Worm (Caenorhabditis elegans) whole organism, L2 larva: Measurements from ENCODE around the gene gst-31.

Experiments used
- C34F6.9 ChIP-seq: fragments of 150-350 bp; optimal IDR thresholded peaks from 2 replicates; lab custom pipeline; 2014; ENCODE audit warnings: missing biosample characterization, missing genetic modification characterization
- F13H6.1 ChIP-seq: sonication (generic microtip); optimal IDR thresholded peaks from 2 replicates; lab custom pipeline; 2016; ENCODE audit warnings: missing genetic modification characterization, missing compliant biosample characterization
- R02D3.7 ChIP-seq: fragments of 150-350 bp; optimal IDR thresholded peaks from 2 replicates; lab custom pipeline; 2014; ENCODE audit warnings: missing biosample characterization, missing genetic modification characterization
- Y55F3AM.14 ChIP-seq: fragments of 200-800 bp; sonication (Bioruptor generic); optimal IDR thresholded peaks from 2 replicates; lab custom pipeline; 2018; ENCODE audit warnings: mild to moderate bottlenecking, missing genetic modification characterization, missing compliant biosample characterization
- aly-2 ChIP-seq: fragments of 150-350 bp; optimal IDR thresholded peaks from 2 replicates; lab custom pipeline; 2014; ENCODE audit warnings: missing biosample characterization, missing genetic modification characterization
- blmp-1 ChIP-seq: sonication (generic microtip); optimal IDR thresholded peaks from 2 replicates; lab custom pipeline; 2017; ENCODE audit warnings: missing genetic modification characterization, mild to moderate bottlenecking, missing compliant biosample characterization, antibody characterized with exemption, moderate library complexity; ENCODE audit not compliant: insufficient read depth
- ceh-16 ChIP-seq: fragments of 150-350 bp; optimal IDR thresholded peaks from 2 replicates; lab custom pipeline; 2014; ENCODE audit warnings: missing biosample characterization, missing genetic modification characterization
- crh-2 ChIP-seq: sonication (generic microtip); optimal IDR thresholded peaks from 2 replicates; lab custom pipeline; 2017; ENCODE audit warnings: missing biosample characterization, missing genetic modification characterization
- egl-27 ChIP-seq: sonication (generic microtip); optimal IDR thresholded peaks from 3 replicates; lab custom pipeline; 2017; ENCODE audit warnings: missing biosample characterization, missing genetic modification reagents, missing genetic modification characterization
- elt-1 ChIP-seq: fragments of 150-350 bp; optimal IDR thresholded peaks from 2 replicates; lab custom pipeline; 2014; ENCODE audit warnings: missing biosample characterization, missing genetic modification characterization
- elt-3 ChIP-seq: sonication (generic microtip); optimal IDR thresholded peaks from 2 replicates; lab custom pipeline; 2017; ENCODE audit warnings: missing biosample characterization, missing genetic modification characterization
- fos-1 ChIP-seq: fragments of 150-350 bp; optimal IDR thresholded peaks from 2 replicates; lab custom pipeline; 2014; ENCODE audit warnings: missing biosample characterization, missing genetic modification characterization
- gmeb-1 ChIP-seq: fragments of 150-350 bp; optimal IDR thresholded peaks from 2 replicates; lab custom pipeline; 2014; ENCODE audit warnings: missing biosample characterization, missing genetic modification characterization
- lin-11 ChIP-seq: fragments of 150-350 bp; sonication (generic microtip); optimal IDR thresholded peaks from 2 replicates; lab custom pipeline; 2014; ENCODE audit warnings: missing biosample characterization, missing genetic modification characterization, inconsistent platforms, mixed read lengths
- lin-39 ChIP-seq: fragments of 150-350 bp; optimal IDR thresholded peaks from 2 replicates; lab custom pipeline; 2014; ENCODE audit warnings: missing biosample characterization, missing genetic modification reagents, missing genetic modification characterization
- lsy-2 ChIP-seq, 2 experiments: fragments of 150-350 bp in 1 of 2; sonication (generic microtip) in 1 of 2; optimal IDR thresholded peaks; 2 replicates each; lab custom pipeline; 2014 to 2017; ENCODE audit warnings: missing biosample characterization in 2 of 2, missing genetic modification characterization in 2 of 2
- mbf-1 ChIP-seq: sonication (generic microtip); optimal IDR thresholded peaks from 2 replicates; lab custom pipeline; 2017; ENCODE audit warnings: missing biosample characterization, missing genetic modification characterization
- mdl-1 ChIP-seq, 2 experiments: fragments of 150-350 bp in 1 of 2; sonication (generic microtip) in 1 of 2; optimal IDR thresholded peaks; 2 replicates each; lab custom pipeline; 2017; ENCODE audit warnings: missing biosample characterization in 2 of 2, missing genetic modification characterization in 2 of 2
- nhr-10 ChIP-seq: sonication (generic microtip); optimal IDR thresholded peaks from 2 replicates; lab custom pipeline; 2017; ENCODE audit warnings: missing biosample characterization, missing genetic modification characterization
- nhr-11 ChIP-seq: fragments of 150-350 bp; optimal IDR thresholded peaks from 2 replicates; lab custom pipeline; 2014; ENCODE audit warnings: missing biosample characterization, missing genetic modification characterization
- nhr-12 ChIP-seq: fragments of 150-350 bp; optimal IDR thresholded peaks from 2 replicates; lab custom pipeline; 2014; ENCODE audit warnings: missing biosample characterization, missing genetic modification characterization
- nhr-129 ChIP-seq: fragments of 150-350 bp; optimal IDR thresholded peaks from 2 replicates; lab custom pipeline; 2014; ENCODE audit warnings: missing biosample characterization, missing genetic modification characterization
- nhr-21 ChIP-seq: fragments of 150-350 bp; optimal IDR thresholded peaks from 2 replicates; lab custom pipeline; 2014; ENCODE audit warnings: missing biosample characterization, missing genetic modification characterization
- nhr-23 ChIP-seq: fragments of 150-350 bp; optimal IDR thresholded peaks from 2 replicates; lab custom pipeline; 2014; ENCODE audit warnings: missing biosample characterization, missing genetic modification reagents, missing genetic modification characterization
- nhr-25 ChIP-seq: fragments of 150-350 bp; sonication (generic microtip); optimal IDR thresholded peaks from 3 replicates; lab custom pipeline; 2014; ENCODE audit warnings: missing biosample characterization, missing genetic modification characterization
- nhr-6 ChIP-seq: fragments of 150-350 bp; optimal IDR thresholded peaks from 2 replicates; lab custom pipeline; 2014; ENCODE audit warnings: missing biosample characterization, missing genetic modification characterization
- nhr-77 ChIP-seq: fragments of 150-350 bp; optimal IDR thresholded peaks from 2 replicates; lab custom pipeline; 2014; ENCODE audit warnings: missing biosample characterization, missing genetic modification characterization
- sem-4 ChIP-seq: fragments of 150-350 bp; optimal IDR thresholded peaks from 2 replicates; lab custom pipeline; 2014; ENCODE audit warnings: missing biosample characterization, missing genetic modification reagents, missing genetic modification characterization
- skn-1 ChIP-seq: sonication (generic microtip); optimal IDR thresholded peaks from 2 replicates; lab custom pipeline; 2017; ENCODE audit warnings: missing biosample characterization, missing genetic modification characterization
- sma-3 ChIP-seq: sonication (generic microtip); optimal IDR thresholded peaks from 2 replicates; lab custom pipeline; 2016; ENCODE audit warnings: missing genetic modification reagents, missing genetic modification characterization, missing compliant biosample characterization
- sma-9 ChIP-seq, 2 experiments: fragments of 150-350 bp in 1 of 2; sonication (generic microtip) in 1 of 2; optimal IDR thresholded peaks; 2 replicates each; lab custom pipeline; 2014 to 2016; ENCODE audit warnings: missing genetic modification characterization in 2 of 2, mild to moderate bottlenecking in 1 of 2, missing biosample characterization in 1 of 2, missing compliant biosample characterization in 1 of 2, missing genetic modification reagents in 1 of 2, moderate library complexity in 1 of 2
- snpc-4 ChIP-seq: fragments of 150-350 bp; optimal IDR thresholded peaks from 2 replicates; lab custom pipeline; 2014; ENCODE audit warnings: missing biosample characterization, missing genetic modification characterization
- unc-39 ChIP-seq: fragments of 150-350 bp; optimal IDR thresholded peaks from 2 replicates; lab custom pipeline; 2014; ENCODE audit warnings: missing biosample characterization, missing genetic modification characterization
- unc-55 ChIP-seq: fragments of 150-350 bp; sonication (generic microtip); optimal IDR thresholded peaks from 3 replicates; lab custom pipeline; 2014; ENCODE audit warnings: missing biosample characterization, missing genetic modification reagents, missing genetic modification characterization
- zag-1 ChIP-seq: fragments of 150-350 bp; optimal IDR thresholded peaks from 2 replicates; lab custom pipeline; 2014; ENCODE audit warnings: missing biosample characterization, missing genetic modification characterization
- ztf-1 ChIP-seq: fragments of 200-800 bp; sonication (Bioruptor generic); conservative IDR thresholded peaks from 2 replicates; pipeline ENCODE4 v1.3.6; 2022; ENCODE audit warnings: missing genetic modification characterization, missing compliant biosample characterization
- ztf-11 ChIP-seq: sonication (generic microtip); optimal IDR thresholded peaks from 2 replicates; lab custom pipeline; 2017; ENCODE audit warnings: missing biosample characterization, missing genetic modification characterization
- ztf-4 ChIP-seq: fragments of 150-350 bp; optimal IDR thresholded peaks from 2 replicates; lab custom pipeline; 2014; ENCODE audit warnings: missing biosample characterization, missing genetic modification characterization

The gst-31 gene

DNA sequence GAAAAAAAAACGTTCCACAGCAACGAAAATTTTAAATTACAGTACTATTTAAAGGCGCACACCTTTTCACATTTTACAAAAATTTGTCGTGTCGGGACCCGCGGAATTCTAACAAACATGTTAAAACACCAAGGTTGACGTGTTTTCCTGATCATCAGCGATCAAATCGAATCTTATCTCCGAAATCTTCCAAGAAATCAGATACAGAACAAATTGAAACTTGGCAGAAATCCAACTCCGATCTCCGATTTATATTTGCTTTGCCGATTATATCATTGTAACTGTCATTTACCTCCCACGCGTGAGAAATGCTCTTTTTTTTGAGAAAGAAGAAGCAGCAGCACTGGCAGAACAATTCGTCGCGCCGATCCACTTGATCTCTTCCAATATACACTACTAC lies 39.0 kb upstream of the gst-31 start:
- TF ChIP-seq sma-9 (GFP tag; optimal IDR thresholded peaks at IDR 0.05; lab: Kevin White, UChicago) = peak; percentile 86
- no peak for TF ChIP-seq sma-9 (tag; optimal IDR thresholded peaks at IDR 0.05; lab: Kevin White, UChicago)
- TF ChIP-seq lin-39 (tag; lab: Kevin White, UChicago) = no peak
- peak; percentile 46 for TF ChIP-seq F13H6.1 (tag; lab: Kevin White, UChicago)
- no peak for TF ChIP-seq snpc-4 (tag; lab: Kevin White, UChicago)
- no peak for TF ChIP-seq zag-1 (tag; lab: Kevin White, UChicago)
- TF ChIP-seq elt-1 (tag; lab: Kevin White, UChicago) = peak; percentile 99
- peak; percentile 16 for TF ChIP-seq blmp-1 (tag; lab: Kevin White, UChicago)
- no peak for TF ChIP-seq nhr-129 (tag; lab: Kevin White, UChicago)
- TF ChIP-seq nhr-25 = peak; percentile 37
- peak; percentile 61 for TF ChIP-seq ceh-16 (tag; lab: Kevin White, UChicago)
- TF ChIP-seq egl-27 = peak; percentile 18
- no peak for TF ChIP-seq nhr-6
- TF ChIP-seq nhr-23 (tag; lab: Kevin White, UChicago) = peak; percentile 32
- no peak for TF ChIP-seq skn-1 (tag; lab: Kevin White, UChicago)

DNA sequence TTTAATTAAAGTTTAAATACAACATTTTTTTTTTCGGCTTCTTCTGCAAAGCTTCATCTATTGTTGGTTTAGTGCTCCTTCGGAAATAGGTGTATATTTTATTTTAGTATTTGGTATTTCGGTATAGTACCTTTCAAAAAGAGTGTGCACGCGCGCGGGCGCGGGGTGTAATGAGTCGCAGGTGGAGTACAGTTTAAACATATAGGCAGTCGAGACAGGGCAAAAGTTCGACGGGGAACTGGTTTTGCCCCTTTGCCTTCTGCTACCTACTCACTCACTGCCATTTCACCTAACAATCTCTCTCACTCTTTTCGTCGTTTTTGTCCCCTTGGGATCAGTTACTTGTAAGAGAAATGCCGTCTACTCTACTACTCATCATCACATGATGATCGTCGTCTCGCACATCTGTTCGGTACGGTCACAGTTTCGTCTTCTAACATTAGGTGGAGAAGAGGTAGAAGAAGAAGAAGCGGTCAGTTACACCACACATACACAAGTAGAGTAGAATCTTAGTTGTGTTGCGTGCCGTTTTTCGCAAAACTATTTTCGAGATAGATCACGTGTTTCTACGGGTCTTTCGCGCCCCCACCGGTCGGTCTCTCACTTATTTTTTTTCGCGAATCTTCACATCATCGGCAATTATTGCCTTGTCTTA lies 37.6 kb upstream of the gst-31 start:
- TF ChIP-seq nhr-12 (tag; lab: Kevin White, UChicago) (no peak), sma-9 (GFP tag; optimal IDR thresholded peaks at IDR 0.05; lab: Kevin White, UChicago) (peak; percentile 69), sma-9 (tag; optimal IDR thresholded peaks at IDR 0.05; lab: Kevin White, UChicago) (no peak), unc-39 (tag; lab: Kevin White, UChicago) (no peak), crh-2 (peak; percentile 53), mbf-1 (no peak), ceh-16 (tag; lab: Kevin White, UChicago) (peak; percentile 46), nhr-129 (tag; lab: Kevin White, UChicago) (peak; percentile 89), nhr-25 (peak; percentile 86), ztf-4 (peak; percentile 57), nhr-23 (tag; lab: Kevin White, UChicago) (no peak), nhr-21 (peak; percentile 59), F13H6.1 (tag; lab: Kevin White, UChicago) (peak; percentile 77), gmeb-1 (no peak), aly-2 (tag; lab: Kevin White, UChicago) (no peak), blmp-1 (tag; lab: Kevin White, UChicago) (peak; percentile 71), R02D3.7 (no peak), unc-55 (GFP tag; lab: Kevin White, UChicago) (no peak), fos-1 (tag; lab: Kevin White, UChicago) (peak; percentile 19), nhr-11 (tag; lab: Kevin White, UChicago) (no peak), sma-3 (GFP tag; lab: Kevin White, UChicago) (peak; percentile 74)
- TF ChIP-seq, all 48 proteins: peak for 11

DNA sequence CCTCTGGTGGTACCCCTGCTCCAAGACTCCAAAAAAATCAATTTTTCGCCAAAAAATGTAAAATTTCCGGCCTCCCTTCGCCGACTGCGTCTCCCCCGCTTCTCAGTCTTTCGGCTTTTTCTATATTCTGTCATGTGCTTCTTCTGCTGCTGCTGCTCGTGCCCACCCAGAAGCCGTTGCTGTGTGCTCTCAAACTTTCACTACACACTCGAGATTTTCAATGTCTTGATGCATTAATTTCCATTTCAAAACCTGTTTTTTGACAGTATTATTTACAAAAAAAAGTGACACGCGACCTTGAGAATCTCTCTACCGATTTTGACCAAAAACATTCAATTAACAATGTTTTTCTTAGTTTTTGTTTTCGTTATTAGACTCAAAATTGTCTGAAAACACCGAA lies 34.5 kb upstream of the gst-31 start:
- TF ChIP-seq lin-11 (tag; lab: Kevin White, UChicago) = no peak
- TF ChIP-seq C34F6.9 (tag; lab: Kevin White, UChicago) = peak; percentile 32
- TF ChIP-seq ztf-1 (GFP tag; lab: Robert Waterston, UW) = no peak
- TF ChIP-seq ztf-11 (tag; lab: Kevin White, UChicago) = no peak
- TF ChIP-seq elt-3 = no peak
- no peak for TF ChIP-seq zag-1 (tag; lab: Kevin White, UChicago)
- no peak for TF ChIP-seq nhr-10 (tag; lab: Kevin White, UChicago)
- no peak for TF ChIP-seq nhr-23 (tag; lab: Kevin White, UChicago)
- TF ChIP-seq sem-4 (tag; lab: Kevin White, UChicago) = no peak
- TF ChIP-seq nhr-77 (tag; lab: Kevin White, UChicago) = no peak
- TF ChIP-seq mbf-1 = no peak
- TF ChIP-seq ceh-16 (tag; lab: Kevin White, UChicago) = no peak
- no peak for TF ChIP-seq ztf-4
- TF ChIP-seq fos-1 (tag; lab: Kevin White, UChicago) = no peak
- no peak for TF ChIP-seq crh-2
- TF ChIP-seq egl-27 = no peak
- TF ChIP-seq nhr-6 = no peak
- TF ChIP-seq lsy-2 (tag; optimal IDR thresholded peaks at IDR 0.05; lab: Kevin White, UChicago) = peak in 1 of 2 experiments; percentile 12
- no peak for TF ChIP-seq R02D3.7
- no peak for TF ChIP-seq sma-3 (GFP tag; lab: Kevin White, UChicago)
- TF ChIP-seq Y55F3AM.14 = no peak
- no peak for TF ChIP-seq lin-39 (tag; lab: Kevin White, UChicago)
- no peak for TF ChIP-seq F13H6.1 (tag; lab: Kevin White, UChicago)
- peak; percentile 22 for TF ChIP-seq unc-55 (GFP tag; lab: Kevin White, UChicago)
- TF ChIP-seq blmp-1 (tag; lab: Kevin White, UChicago) = peak; percentile 36
- TF ChIP-seq mdl-1 (tag; optimal IDR thresholded peaks at IDR 0.05; lab: Kevin White, UChicago) = no peak
